Worm (Caenorhabditis elegans) whole organism, early embryonic: ENCODE results near the gene K06H6.2.

ENCODE experiments used
- B0310.2 ChIP-seq: sonication (generic microtip); optimal IDR thresholded peaks from 2 replicates; lab custom pipeline; 2016; ENCODE audit warnings: mild to moderate bottlenecking, missing genetic modification characterization, missing compliant biosample characterization
- F13C5.2 ChIP-seq: sonication (generic microtip); optimal IDR thresholded peaks from 2 replicates; lab custom pipeline; 2017; ENCODE audit warnings: mild to moderate bottlenecking, missing genetic modification characterization, inconsistent platforms, missing compliant biosample characterization
- aly-1 ChIP-seq: sonication (generic microtip); optimal IDR thresholded peaks from 2 replicates; lab custom pipeline; 2016; ENCODE audit warnings: missing genetic modification characterization, missing compliant biosample characterization
- ama-1 ChIP-seq: fragments of 150-350 bp; optimal IDR thresholded peaks from 2 replicates; lab custom pipeline; 2014
- ceh-13 ChIP-seq: fragments of 200-800 bp; sonication (Bioruptor generic); optimal IDR thresholded peaks from 2 replicates; lab custom pipeline; 2018; ENCODE audit warnings: mild to moderate bottlenecking, missing genetic modification characterization, missing compliant biosample characterization
- ceh-36 ChIP-seq: sonication (generic microtip); optimal IDR thresholded peaks from 2 replicates; lab custom pipeline; 2016; ENCODE audit warnings: missing genetic modification characterization, inconsistent platforms, missing compliant biosample characterization
- ets-7 ChIP-seq: sonication (generic microtip); optimal IDR thresholded peaks from 2 replicates; lab custom pipeline; 2016; ENCODE audit warnings: missing genotype, missing genetic modification characterization, missing compliant biosample characterization
- flt-1 ChIP-seq: fragments of 200-800 bp; sonication (Bioruptor generic); IDR thresholded peaks from 2 replicates; pipeline ENCODE4 v1.3.6; 2022; ENCODE audit warnings: missing genetic modification characterization, missing compliant biosample characterization
- hmbx-1 ChIP-seq: sonication (generic microtip); optimal IDR thresholded peaks from 2 replicates; lab custom pipeline; 2016; ENCODE audit warnings: mild to moderate bottlenecking, missing genetic modification characterization, missing compliant biosample characterization
- hmg-4 ChIP-seq: fragments of 200-800 bp; sonication (Bioruptor generic); optimal IDR thresholded peaks from 2 replicates; lab custom pipeline; 2018; ENCODE audit warnings: mild to moderate bottlenecking, missing genetic modification characterization, missing compliant biosample characterization
- hnd-1 ChIP-seq: sonication (generic microtip); optimal IDR thresholded peaks from 2 replicates; lab custom pipeline; 2016; ENCODE audit warnings: missing genetic modification characterization, missing compliant biosample characterization
- pes-1 ChIP-seq: fragments of 200-800 bp; sonication (Bioruptor generic); IDR thresholded peaks from 2 replicates; pipeline ENCODE4 v1.3.6; 2022; ENCODE audit warnings: missing genetic modification reagents, missing genetic modification characterization, missing compliant biosample characterization
- scrt-1 ChIP-seq: fragments of 200-800 bp; sonication (Bioruptor generic); IDR thresholded peaks from 2 replicates; pipeline ENCODE4 v1.3.6; 2022; ENCODE audit warnings: missing genetic modification characterization, missing compliant biosample characterization
- sea-1 ChIP-seq: fragments of 200-800 bp; sonication (Bioruptor generic); conservative IDR thresholded peaks from 2 replicates; pipeline ENCODE4 v1.3.6; 2022; ENCODE audit warnings: missing genetic modification characterization, missing compliant biosample characterization
- tbx-11 ChIP-seq: fragments of 200-800 bp; sonication (Bioruptor generic); IDR thresholded peaks from 2 replicates; pipeline ENCODE4 v1.3.6; 2022; ENCODE audit warnings: missing genetic modification characterization, missing compliant biosample characterization
- tbx-37 ChIP-seq: fragments of 200-800 bp; sonication (Bioruptor generic); conservative IDR thresholded peaks from 2 replicates; pipeline ENCODE4 v1.3.6; 2022; ENCODE audit warnings: missing genetic modification reagents, missing genetic modification characterization, missing compliant biosample characterization
- tra-4 ChIP-seq: sonication (generic microtip); optimal IDR thresholded peaks from 2 replicates; lab custom pipeline; 2017; ENCODE audit warnings: missing genetic modification characterization, missing compliant biosample characterization

K06H6.2 gene

ce11 chrV:553067-553466 is 32.5 kb upstream of the K06H6.2 start, which contains the start of gene C14C6.8:
Gene C14C6.8, minus strand, starts transcription at chrV:553167.
- TF ChIP-seq ama-1 (no peak), pes-1 (no peak), hmbx-1 (tag; lab: Kevin White, UChicago) (no peak), B0310.2 (no peak), flt-1 (GFP tag; lab: Robert Waterston, UW) (no peak), sea-1 (GFP tag; lab: Robert Waterston, UW) (no peak), ceh-13 (GFP tag; lab: Kevin White, UChicago) (no peak), ets-7 (tag; lab: Kevin White, UChicago) (no peak), scrt-1 (GFP tag; lab: Robert Waterston, UW) (no peak), hmg-4 (GFP tag; lab: Kevin White, UChicago) (no peak)

DNA sequence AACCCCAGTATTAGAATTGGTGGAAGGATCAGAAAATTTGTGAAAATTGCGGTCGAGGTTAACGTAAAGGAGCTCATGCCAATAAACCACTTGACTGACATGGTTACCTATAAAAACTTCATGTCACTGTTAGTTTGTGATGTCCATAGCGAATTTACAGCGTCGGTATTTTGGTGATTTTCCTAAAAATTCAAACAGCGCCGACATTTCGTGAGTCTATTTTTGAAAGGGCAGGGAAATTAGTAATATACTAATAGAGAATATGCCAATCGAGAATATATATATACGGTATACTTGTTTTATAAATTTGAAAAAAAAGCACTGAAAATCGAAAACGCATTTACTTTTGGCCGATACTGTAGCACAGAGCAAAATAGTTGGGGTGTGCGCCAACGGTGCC is 29.5 kb upstream of the K06H6.2 start, which contains the start of gene srx-8:
srx-8 (minus strand) TSS at position 101 of the 400 bp plus-strand sequence.
- TF ChIP-seq tbx-11 (GFP tag; lab: Robert Waterston, UW) (no peak), flt-1 (GFP tag; lab: Robert Waterston, UW) (no peak), tra-4 (no peak)

DNA sequence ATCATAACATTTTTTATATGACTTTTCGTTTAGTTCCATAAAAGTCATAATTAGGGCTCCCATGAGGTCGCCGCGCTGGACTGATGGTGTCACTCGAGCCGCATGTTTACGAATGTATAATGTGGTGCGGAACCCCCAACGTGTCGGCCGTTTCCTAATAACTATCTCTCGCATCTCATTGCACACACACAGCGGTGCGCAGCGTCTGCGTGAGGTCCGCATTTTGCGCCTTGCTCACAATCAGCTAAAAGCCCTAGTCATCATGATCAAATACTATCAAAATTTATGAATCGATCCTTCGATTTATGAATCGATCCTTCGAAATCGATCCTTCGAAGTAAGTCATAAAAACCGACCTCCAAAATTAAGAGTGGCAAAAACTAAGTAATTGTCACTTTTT is 25.6 kb upstream of the K06H6.2 start, which contains the start of gene srx-7:
srx-7 (plus strand) TSS at position 256 of the 400 bp plus-strand sequence.
- no peak for TF ChIP-seq scrt-1 (GFP tag; lab: Robert Waterston, UW)
- TF ChIP-seq ceh-13 (GFP tag; lab: Kevin White, UChicago), result no peak
- TF ChIP-seq flt-1 (GFP tag; lab: Robert Waterston, UW), result no peak
- no peak for TF ChIP-seq tbx-37 (GFP tag; lab: Robert Waterston, UW)
- TF ChIP-seq F13C5.2, result no peak
- TF ChIP-seq sea-1 (GFP tag; lab: Robert Waterston, UW), result no peak
- TF ChIP-seq tbx-11 (GFP tag; lab: Robert Waterston, UW), result no peak

DNA sequence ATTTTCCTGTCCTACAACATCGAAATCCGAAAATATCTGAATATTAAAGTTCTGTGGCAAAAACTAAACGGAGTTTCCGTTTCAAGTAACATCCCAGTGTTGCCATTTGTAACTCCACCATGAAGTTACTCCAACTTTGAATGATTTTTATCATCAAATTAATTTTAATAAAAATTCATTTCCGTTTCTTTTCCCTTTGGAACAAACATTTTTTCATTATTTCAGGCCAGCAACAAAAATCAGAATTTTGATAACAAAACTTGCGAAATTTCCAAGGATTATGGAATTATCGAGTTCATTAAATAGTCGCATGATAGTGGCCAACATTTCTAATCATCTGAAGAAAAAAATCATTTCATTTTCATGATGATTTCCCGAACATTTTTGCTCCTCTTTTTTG is 22.7 kb upstream of the K06H6.2 start, which contains the start of gene C14C6.2:
C14C6.2 (plus strand) TSS at position 301 of the 400 bp plus-strand sequence.
- TF ChIP-seq ceh-36 (no peak), tbx-11 (GFP tag; lab: Robert Waterston, UW) (no peak), pes-1 (no peak), hmg-4 (GFP tag; lab: Kevin White, UChicago) (no peak), flt-1 (GFP tag; lab: Robert Waterston, UW) (no peak), tbx-37 (GFP tag; lab: Robert Waterston, UW) (no peak), ama-1 (no peak), F13C5.2 (no peak), aly-1 (no peak), ceh-13 (GFP tag; lab: Kevin White, UChicago) (no peak), sea-1 (GFP tag; lab: Robert Waterston, UW) (no peak), tra-4 (no peak), ets-7 (tag; lab: Kevin White, UChicago) (no peak), hnd-1 (no peak)

DNA sequence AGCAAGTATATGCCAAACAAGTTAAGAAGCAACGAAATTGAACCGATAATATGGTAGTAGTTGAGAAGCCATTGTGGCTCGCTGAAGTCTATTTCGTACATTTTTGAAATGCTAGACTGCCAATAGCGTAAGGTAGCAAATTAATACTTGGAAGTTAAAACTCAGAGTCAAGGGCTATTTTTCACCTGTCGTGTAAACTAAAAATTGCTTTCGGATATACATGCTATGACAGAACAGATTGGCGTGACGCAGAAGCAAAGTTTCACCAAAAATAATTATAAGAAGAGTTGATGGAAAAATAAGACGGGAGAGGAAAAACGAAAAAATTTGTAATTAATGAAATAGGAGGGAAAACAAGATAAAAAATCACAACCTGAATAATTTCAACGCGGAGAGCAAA is 19.6 kb upstream of the K06H6.2 start, which contains the start of gene sri-73:
sri-73 (minus strand) TSS at position 101 of the 400 bp plus-strand sequence.
- TF ChIP-seq ceh-36 (no peak), ets-7 (tag; lab: Kevin White, UChicago) (no peak), ama-1 (no peak), ceh-13 (GFP tag; lab: Kevin White, UChicago) (no peak), F13C5.2 (no peak), tra-4 (no peak), tbx-11 (GFP tag; lab: Robert Waterston, UW) (no peak), B0310.2 (no peak), hnd-1 (no peak), hmg-4 (GFP tag; lab: Kevin White, UChicago) (no peak), flt-1 (GFP tag; lab: Robert Waterston, UW) (no peak), tbx-37 (GFP tag; lab: Robert Waterston, UW) (no peak), scrt-1 (GFP tag; lab: Robert Waterston, UW) (no peak), sea-1 (GFP tag; lab: Robert Waterston, UW) (no peak), aly-1 (no peak)

- TF ChIP-seq ets-7 (tag; lab: Kevin White, UChicago) (no peak), ceh-13 (GFP tag; lab: Kevin White, UChicago) (no peak), scrt-1 (GFP tag; lab: Robert Waterston, UW) (no peak), flt-1 (GFP tag; lab: Robert Waterston, UW) (no peak), hmbx-1 (tag; lab: Kevin White, UChicago) (no peak), pes-1 (no peak)
Measured at ce11 chrV:568105-568504, 17.5 kb upstream of the K06H6.2 start, which contains the start of gene sri-72. Gene sri-72, minus strand, starts transcription at chrV:568205.

DNA sequence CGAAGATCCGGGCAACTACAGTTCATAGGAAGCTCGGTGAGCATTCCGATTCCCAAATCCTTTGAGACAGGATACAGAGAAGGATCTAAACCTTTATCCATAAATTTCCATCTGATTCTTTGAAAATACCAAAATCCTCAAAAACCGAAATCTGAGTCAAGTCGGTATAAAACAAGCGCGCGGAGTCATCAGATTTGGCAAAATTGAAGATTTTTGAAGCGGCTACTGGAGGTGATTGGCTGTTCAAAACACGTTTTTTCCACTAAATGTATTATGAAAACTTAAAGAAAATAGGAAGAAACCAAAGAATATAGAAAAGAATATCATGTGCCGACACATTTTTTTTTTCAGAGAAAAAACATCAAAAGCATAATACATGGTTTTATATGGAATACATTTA is 10.9 kb upstream of the K06H6.2 start, which contains the start of gene C14C6.13:
C14C6.13 (minus strand) TSS at position 101 of the 400 bp plus-strand sequence.
- TF ChIP-seq ama-1, result no peak

ce11 chrV:576070-576469 is 9.5 kb upstream of the K06H6.2 start, which contains the start of gene K06H6.5:
Gene K06H6.5, plus strand, starts transcription at chrV:576370.
- TF ChIP-seq pes-1, result no peak
- no peak for TF ChIP-seq hnd-1
- no peak for TF ChIP-seq tbx-37 (GFP tag; lab: Robert Waterston, UW)
- no peak for TF ChIP-seq hmg-4 (GFP tag; lab: Kevin White, UChicago)
- TF ChIP-seq aly-1, result no peak
- no peak for TF ChIP-seq hmbx-1 (tag; lab: Kevin White, UChicago)
- TF ChIP-seq tbx-11 (GFP tag; lab: Robert Waterston, UW), result no peak
- TF ChIP-seq tra-4, result no peak
- TF ChIP-seq scrt-1 (GFP tag; lab: Robert Waterston, UW), result no peak
- TF ChIP-seq sea-1 (GFP tag; lab: Robert Waterston, UW), result no peak
- no peak for TF ChIP-seq ceh-13 (GFP tag; lab: Kevin White, UChicago)
- no peak for TF ChIP-seq ceh-36
- no peak for TF ChIP-seq B0310.2
- TF ChIP-seq F13C5.2, result no peak
- TF ChIP-seq flt-1 (GFP tag; lab: Robert Waterston, UW), result no peak
- TF ChIP-seq ama-1, result no peak
